Fruit fly (Drosophila melanogaster) whole organism, embryonic: ENCODE results near the gene CG14721.
A peak's percentile ranks its signal among the peaks of the same experiment; 100 is the strongest.

Experiments
- Antp ChIP-seq: fragments of 200-800 bp; sonication (Bioruptor generic); optimal IDR thresholded peaks from 3 replicates; lab custom pipeline; 2016; ENCODE audit warnings: missing biosample characterization, missing genetic modification characterization
- CG11247 ChIP-seq: fragments of 200-800 bp; sonication (Bioruptor generic); IDR thresholded peaks from 2 replicates; pipeline ENCODE4 v1.3.6; 2022; ENCODE audit warnings: missing biosample characterization, missing genetic modification characterization
- CG1233 ChIP-seq: fragments of 200-800 bp; sonication (Bioruptor generic); optimal IDR thresholded peaks from 4 replicates; lab custom pipeline; 2018; ENCODE audit warnings: missing biosample characterization, mild to moderate bottlenecking, missing genetic modification characterization
- CG13424 ChIP-seq: fragments of 200-800 bp; sonication (Bioruptor generic); optimal IDR thresholded peaks from 2 replicates; lab custom pipeline; 2019; ENCODE audit warnings: missing biosample characterization, mild to moderate bottlenecking, missing genetic modification characterization, moderate library complexity
- CG14441 ChIP-seq: fragments of 200-800 bp; sonication (Bioruptor generic); IDR thresholded peaks from 2 replicates; pipeline ENCODE4 v1.3.6; 2022; ENCODE audit warnings: missing biosample characterization, missing genetic modification characterization
- CG17568 ChIP-seq: fragments of 200-800 bp; sonication (Bioruptor generic); optimal IDR thresholded peaks from 2 replicates; lab custom pipeline; 2018; ENCODE audit warnings: missing biosample characterization, mild to moderate bottlenecking, missing genetic modification characterization, moderate library complexity
- CG32532 ChIP-seq: fragments of 200-800 bp; sonication (Bioruptor generic); IDR thresholded peaks from 2 replicates; pipeline ENCODE4 v1.3.6; 2022; ENCODE audit warnings: missing biosample characterization, missing genetic modification characterization
- CG4404 ChIP-seq: fragments of 200-800 bp; sonication (Bioruptor generic); IDR thresholded peaks from 2 replicates; pipeline ENCODE4 v1.3.6; 2022; ENCODE audit warnings: missing biosample characterization, missing genetic modification characterization
- CG4820 ChIP-seq: fragments of 200-800 bp; sonication (Bioruptor generic); optimal IDR thresholded peaks from 3 replicates; lab custom pipeline; 2016; ENCODE audit warnings: missing biosample characterization, missing genetic modification characterization
- CG6272 ChIP-seq: fragments of 200-800 bp; sonication (Bioruptor generic); IDR thresholded peaks from 2 replicates; pipeline ENCODE4 v1.3.6; 2022; ENCODE audit warnings: missing biosample characterization, missing genetic modification characterization
- CG6813 ChIP-seq: fragments of 200-800 bp; sonication (Bioruptor generic); optimal IDR thresholded peaks from 2 replicates; lab custom pipeline; 2017; ENCODE audit warnings: missing biosample characterization, missing genetic modification characterization, mild to moderate bottlenecking, moderate library complexity, missing genetic modification reagents
- CG7372 ChIP-seq: fragments of 200-800 bp; sonication (Bioruptor generic); IDR thresholded peaks from 2 replicates; pipeline ENCODE4 v1.3.6; 2022; ENCODE audit warnings: missing biosample characterization, missing genetic modification characterization
- CG7928 ChIP-seq: fragments of 200-800 bp; sonication (Bioruptor generic); optimal IDR thresholded peaks from 2 replicates; lab custom pipeline; 2017; ENCODE audit warnings: missing biosample characterization, mild to moderate bottlenecking, missing genetic modification characterization
- CTCF ChIP-seq: fragments of 200-800 bp; sonication (Bioruptor generic); optimal IDR thresholded peaks from 2 replicates; lab custom pipeline; 2017; ENCODE audit warnings: missing biosample characterization, mild to moderate bottlenecking, missing genetic modification characterization, moderate library complexity
- Dbx ChIP-seq: fragments of 200-800 bp; sonication (Bioruptor generic); IDR thresholded peaks from 3 replicates; pipeline ENCODE4 v1.3.6; 2022; ENCODE audit warnings: missing biosample characterization, missing genetic modification characterization
- ERR ChIP-seq: fragments of 200-800 bp; sonication (Bioruptor generic); optimal IDR thresholded peaks from 2 replicates; lab custom pipeline; 2016; ENCODE audit warnings: missing biosample characterization, missing genetic modification characterization
- Hmx ChIP-seq: fragments of 200-800 bp; sonication (Bioruptor generic); optimal IDR thresholded peaks from 2 replicates; lab custom pipeline; 2016; ENCODE audit warnings: missing biosample characterization, missing genetic modification characterization
- NFAT ChIP-seq: fragments of 200-800 bp; sonication (Bioruptor generic); IDR thresholded peaks from 2 replicates; pipeline ENCODE4 v1.3.6; 2022; ENCODE audit warnings: missing biosample characterization, missing genetic modification characterization
- PHDP ChIP-seq: fragments of 200-800 bp; sonication (Bioruptor generic); optimal IDR thresholded peaks from 3 replicates; lab custom pipeline; 2018; ENCODE audit warnings: missing biosample characterization, mild to moderate bottlenecking, missing genetic modification characterization, moderate library complexity
- Pdp1 ChIP-seq, 2 experiments: fragments of 200-800 bp; sonication (Bioruptor generic); optimal IDR thresholded peaks; 3 replicates each; lab custom pipeline; 2016; ENCODE audit warnings: missing biosample characterization in 2 of 2, missing genetic modification characterization in 2 of 2, mild to moderate bottlenecking in 1 of 2, moderate library complexity in 1 of 2
- Sry-δ ChIP-seq: fragments of 200-800 bp; sonication (Bioruptor generic); optimal IDR thresholded peaks from 2 replicates; lab custom pipeline; 2016; ENCODE audit warnings: missing biosample characterization, missing genetic modification characterization
- cato ChIP-seq: fragments of 200-800 bp; sonication (Bioruptor generic); optimal IDR thresholded peaks from 2 replicates; lab custom pipeline; 2016; ENCODE audit warnings: missing biosample characterization, missing genetic modification characterization, borderline replicate concordance
- chn ChIP-seq: fragments of 200-800 bp; sonication (Bioruptor generic); optimal IDR thresholded peaks from 2 replicates; lab custom pipeline; 2016; ENCODE audit warnings: missing biosample characterization, missing genetic modification characterization
- corto ChIP-seq: fragments of 200-800 bp; sonication (Bioruptor generic); optimal IDR thresholded peaks from 2 replicates; lab custom pipeline; 2016; ENCODE audit warnings: missing biosample characterization, mild to moderate bottlenecking, missing genetic modification characterization, moderate library complexity
- croc ChIP-seq: fragments of 200-800 bp; sonication (Bioruptor generic); conservative IDR thresholded peaks from 3 replicates; pipeline ENCODE4 v1.3.6; 2022; ENCODE audit warnings: missing biosample characterization, missing genetic modification characterization
- dm ChIP-seq: fragments of 200-800 bp; sonication (Bioruptor generic); optimal IDR thresholded peaks from 3 replicates; lab custom pipeline; 2016; ENCODE audit warnings: missing biosample characterization, missing genetic modification characterization
- fd102C ChIP-seq: fragments of 200-800 bp; sonication (Bioruptor generic); optimal IDR thresholded peaks from 2 replicates; lab custom pipeline; 2018; ENCODE audit warnings: missing biosample characterization, mild to moderate bottlenecking, missing genetic modification characterization, moderate library complexity
- lola ChIP-seq, 3 experiments: fragments of >200 bp in 2 of 3; fragments of 200-800 bp in 1 of 3; sonication (Bioruptor generic) in 1 of 3; optimal IDR thresholded peaks; 2 replicates each; lab custom pipeline; 2017 to 2019; ENCODE audit warnings: missing biosample characterization in 3 of 3, missing genetic modification characterization in 3 of 3, mild to moderate bottlenecking in 1 of 3, moderate library complexity in 1 of 3
- odd ChIP-seq: fragments of 200-800 bp; sonication (Bioruptor generic); optimal IDR thresholded peaks from 2 replicates; lab custom pipeline; 2017; ENCODE audit warnings: missing biosample characterization, mild to moderate bottlenecking, missing genetic modification characterization
- onecut ChIP-seq: fragments of 200-800 bp; sonication (Bioruptor generic); IDR thresholded peaks from 2 replicates; pipeline ENCODE4 v1.3.6; 2022; ENCODE audit warnings: missing biosample characterization, missing genetic modification characterization
- pb ChIP-seq: fragments of 200-800 bp; sonication (Bioruptor generic); optimal IDR thresholded peaks from 3 replicates; lab custom pipeline; 2016; ENCODE audit warnings: missing biosample characterization, missing genetic modification characterization
- pzg ChIP-seq: fragments of 200-800 bp; sonication (Bioruptor generic); optimal IDR thresholded peaks from 3 replicates; lab custom pipeline; 2018; ENCODE audit warnings: missing biosample characterization, mild to moderate bottlenecking, missing genetic modification characterization, moderate library complexity
- tll ChIP-seq, 2 experiments: fragments of 200-800 bp in 1 of 2; fragments of >200 bp in 1 of 2; sonication (Bioruptor generic) in 1 of 2; optimal IDR thresholded peaks; 2 replicates each; lab custom pipeline; 2017 to 2019; ENCODE audit warnings: missing biosample characterization in 2 of 2, missing genetic modification characterization in 2 of 2, mild to moderate bottlenecking in 1 of 2, moderate library complexity in 1 of 2
- trem ChIP-seq: fragments of 200-800 bp; optimal IDR thresholded peaks from 3 replicates; lab custom pipeline; 2019; ENCODE audit warnings: missing biosample characterization, mild to moderate bottlenecking, missing genetic modification characterization, moderate library complexity
- unc-4 ChIP-seq: fragments of 200-800 bp; sonication (Bioruptor generic); IDR thresholded peaks from 2 replicates; pipeline ENCODE4 v1.3.6; 2022; ENCODE audit warnings: missing biosample characterization, missing genetic modification characterization; ENCODE audit not compliant: partially characterized antibody
- unpg ChIP-seq: fragments of 200-800 bp; sonication (Bioruptor generic); optimal IDR thresholded peaks from 3 replicates; lab custom pipeline; 2018; ENCODE audit warnings: missing biosample characterization, mild to moderate bottlenecking, missing genetic modification characterization, moderate library complexity
- vvl ChIP-seq: fragments of 200-800 bp; sonication (Bioruptor generic); IDR thresholded peaks from 2 replicates; pipeline ENCODE4 v1.3.6; 2022; ENCODE audit warnings: missing biosample characterization, missing genetic modification characterization
- zen ChIP-seq: fragments of 200-800 bp; sonication (Bioruptor generic); optimal IDR thresholded peaks from 3 replicates; lab custom pipeline; 2018; ENCODE audit warnings: missing biosample characterization, mild to moderate bottlenecking, missing genetic modification characterization, moderate library complexity

CG14721 gene

dm6 chr3R:11780181-11780688 lies 45.0 kb downstream of the CG14721 start (continued):
- no peak for TF ChIP-seq ERR (GFP tag; lab: Kevin White, UChicago)
- peak; percentile 73 for TF ChIP-seq chn
- TF ChIP-seq cato, result peak; percentile 93
- peak; percentile 92 for TF ChIP-seq fd102C
- no peak for TF ChIP-seq unc-4
- peak; percentile 90 for TF ChIP-seq onecut (GFP tag; lab: Robert Waterston, UW)
- peak in 1 of 3 experiments; percentile 100 for TF ChIP-seq lola (GFP tag; optimal IDR thresholded peaks at IDR 0.05; lab: Kevin White, UChicago)
- TF ChIP-seq pb (GFP tag; lab: Kevin White, UChicago), result no peak
- TF ChIP-seq CG7928 (GFP tag; lab: Kevin White, UChicago), result no peak
- TF ChIP-seq zen (tag; lab: Kevin White, UChicago), result peak; percentile 97
- TF ChIP-seq PHDP (tag; lab: Kevin White, UChicago), result peak; percentile 91
- no peak for TF ChIP-seq Dbx (GFP tag; lab: Robert Waterston, UW)
- TF ChIP-seq unpg (GFP tag; lab: Kevin White, UChicago), result peak; percentile 95
- peak; percentile 77 for TF ChIP-seq CG6813
- TF ChIP-seq croc, result peak; percentile 95
- peak in 1 of 2 experiments; percentile 12 for TF ChIP-seq tll (GFP tag; optimal IDR thresholded peaks at IDR 0.05; lab: Kevin White, UChicago)
- no peak for TF ChIP-seq Antp (GFP tag; lab: Kevin White, UChicago)
- peak; percentile 85 for TF ChIP-seq CG6272 (GFP tag; lab: Robert Waterston, UW)
- TF ChIP-seq CG1233 (GFP tag; lab: Kevin White, UChicago), result peak; percentile 88
- TF ChIP-seq CG4404, result peak; percentile 93
- peak; percentile 96 for TF ChIP-seq trem (tag; lab: Kevin White, UChicago)
- TF ChIP-seq vvl (GFP tag; lab: Robert Waterston, UW), result peak; percentile 96
- peak; percentile 59; the same call in 1 of the 2 replicates for TF ChIP-seq CG11247 (GFP tag; lab: Robert Waterston, UW)
- TF ChIP-seq NFAT (GFP tag; lab: Robert Waterston, UW), result no peak
- TF ChIP-seq CG32532 (GFP tag; lab: Robert Waterston, UW), result peak; percentile 31; the same call in 1 of the 2 replicates
- TF ChIP-seq CG4820, result peak; percentile 94
- no peak for TF ChIP-seq Sry-δ
- peak; percentile 42 for TF ChIP-seq CTCF (GFP tag; lab: Kevin White, UChicago)
- TF ChIP-seq corto (GFP tag; lab: Kevin White, UChicago), result peak; percentile 51
- TF ChIP-seq dm (GFP tag; lab: Kevin White, UChicago), result no peak
- TF ChIP-seq CG13424 (tag; lab: Kevin White, UChicago), result peak; percentile 94
- peak; percentile 28 to 76 for TF ChIP-seq Pdp1 (GFP tag; optimal IDR thresholded peaks at IDR 0.05; lab: Kevin White, UChicago)
- no peak for TF ChIP-seq Hmx (GFP tag; lab: Kevin White, UChicago)
- TF ChIP-seq CG7372 (GFP tag; lab: Robert Waterston, UW), result peak; percentile 51; the same call in 1 of the 2 replicates
- TF ChIP-seq CG17568 (GFP tag; lab: Kevin White, UChicago), result peak; percentile 76
- TF ChIP-seq CG14441 (GFP tag; lab: Robert Waterston, UW), result no peak
- TF ChIP-seq pzg (GFP tag; lab: Kevin White, UChicago), result no peak
- peak; percentile 81 for TF ChIP-seq odd (GFP tag; lab: Kevin White, UChicago)
